Worm (Caenorhabditis elegans) whole organism, young adult: Measurements from ENCODE around the gene BE0003N10.1.
"Not testable (repeated sequence)": the region's sequence is repeated elsewhere in the genome, so short reads cannot be mapped to it uniquely, and the experiment has no call there.

Experiments used
- B0261.1 ChIP-seq: sonication (generic microtip); optimal IDR thresholded peaks from 2 replicates; lab custom pipeline; 2016; ENCODE audit warnings: mild to moderate bottlenecking, missing genetic modification characterization, moderate library complexity, missing compliant biosample characterization
- C17E4.6 ChIP-seq: fragments of 200-800 bp; sonication (Bioruptor generic); IDR thresholded peaks from 2 replicates; pipeline ENCODE4 v1.3.6; 2022; ENCODE audit warnings: missing genetic modification reagents, missing genetic modification characterization, missing compliant biosample characterization
- F22D6.2 ChIP-seq: sonication (generic microtip); optimal IDR thresholded peaks from 2 replicates; lab custom pipeline; 2016; ENCODE audit warnings: mild to moderate bottlenecking, missing genetic modification characterization, missing compliant biosample characterization
- F39B2.1 ChIP-seq: fragments of 200-800 bp; sonication (Bioruptor generic); IDR thresholded peaks from 2 replicates; pipeline ENCODE4 v1.3.6; 2022; ENCODE audit warnings: missing genetic modification reagents, missing genetic modification characterization, missing compliant biosample characterization
- Y53F4B.3 ChIP-seq: fragments of 200-800 bp; sonication (Bioruptor generic); IDR thresholded peaks from 2 replicates; pipeline ENCODE4 v1.3.6; 2022; ENCODE audit warnings: missing genetic modification reagents, missing genetic modification characterization, missing compliant biosample characterization
- Y79H2A.3 ChIP-seq: fragments of 200-800 bp; sonication (Bioruptor generic); conservative IDR thresholded peaks from 2 replicates; pipeline ENCODE4 v1.3.6; 2022; ENCODE audit warnings: missing genetic modification reagents, missing genetic modification characterization, missing compliant biosample characterization
- ZK185.1 ChIP-seq: sonication (generic microtip); optimal IDR thresholded peaks from 2 replicates; lab custom pipeline; 2016; ENCODE audit warnings: mild to moderate bottlenecking, missing genetic modification characterization, missing compliant biosample characterization; ENCODE audit not compliant: poor library complexity, severe bottlenecking
- akir-1 ChIP-seq: fragments of 200-800 bp; sonication (Bioruptor generic); optimal IDR thresholded peaks from 2 replicates; lab custom pipeline; 2018; ENCODE audit warnings: mild to moderate bottlenecking, missing genetic modification characterization, moderate library complexity, missing compliant biosample characterization
- atf-7 ChIP-seq: sonication (generic microtip); optimal IDR thresholded peaks from 2 replicates; lab custom pipeline; 2017; ENCODE audit warnings: mild to moderate bottlenecking, missing genetic modification characterization, missing compliant biosample characterization
- athp-1 ChIP-seq: sonication (generic microtip); optimal IDR thresholded peaks from 2 replicates; lab custom pipeline; 2017; ENCODE audit warnings: mild to moderate bottlenecking, missing genetic modification characterization, missing compliant biosample characterization
- attf-3 ChIP-seq: fragments of 200-800 bp; sonication (Bioruptor generic); conservative IDR thresholded peaks from 2 replicates; pipeline ENCODE4 v1.3.6; 2022; ENCODE audit warnings: missing genetic modification reagents, missing genetic modification characterization, missing compliant biosample characterization
- cebp-1 ChIP-seq, 2 experiments: fragments of 200-800 bp in 1 of 2; sonication (Bioruptor generic) in 1 of 2; sonication (generic microtip) in 1 of 2; IDR thresholded peaks in 1 of 2; optimal IDR thresholded peaks in 1 of 2; 2 replicates each; pipeline versions ENCODE4 v1.3.6 to Lab custom; 2017 to 2022; ENCODE audit warnings: missing compliant biosample characterization in 2 of 2, missing genetic modification characterization in 2 of 2, mild to moderate bottlenecking in 1 of 2, missing genetic modification reagents in 1 of 2, moderate library complexity in 1 of 2
- efl-1 ChIP-seq: fragments of 150-350 bp; optimal IDR thresholded peaks from 2 replicates; lab custom pipeline; 2014; ENCODE audit warnings: missing biosample characterization, missing genetic modification reagents, missing genetic modification characterization
- egl-18 ChIP-seq: fragments of 200-800 bp; sonication (Bioruptor generic); IDR thresholded peaks from 2 replicates; pipeline ENCODE4 v1.3.6; 2022; ENCODE audit warnings: missing genetic modification reagents, missing genetic modification characterization, missing compliant biosample characterization
- egrh-3 ChIP-seq: fragments of 200-800 bp; sonication (Bioruptor generic); IDR thresholded peaks from 2 replicates; pipeline ENCODE4 v1.3.6; 2022; ENCODE audit warnings: missing genetic modification reagents, missing genetic modification characterization, missing compliant biosample characterization
- ekl-4 ChIP-seq: fragments of 200-800 bp; sonication (Bioruptor generic); IDR thresholded peaks from 2 replicates; pipeline ENCODE4 v1.3.6; 2022; ENCODE audit warnings: missing genetic modification reagents, missing genetic modification characterization, missing compliant biosample characterization
- fkh-3 ChIP-seq: sonication (generic microtip); optimal IDR thresholded peaks from 2 replicates; lab custom pipeline; 2016; ENCODE audit warnings: mild to moderate bottlenecking, missing genetic modification characterization, missing compliant biosample characterization
- lin-26 ChIP-seq: fragments of 200-800 bp; sonication (Bioruptor generic); IDR thresholded peaks from 2 replicates; pipeline ENCODE4 v1.3.6; 2022; ENCODE audit warnings: missing genetic modification reagents, missing genetic modification characterization, missing compliant biosample characterization
- lir-1 ChIP-seq: fragments of 200-800 bp; sonication (Bioruptor generic); conservative IDR thresholded peaks from 2 replicates; pipeline ENCODE4 v1.3.6; 2022; ENCODE audit warnings: missing genetic modification reagents, missing genetic modification characterization, missing compliant biosample characterization
- madf-3 ChIP-seq: fragments of 200-800 bp; sonication (Bioruptor generic); IDR thresholded peaks from 2 replicates; pipeline ENCODE4 v1.3.6; 2022; ENCODE audit warnings: missing genetic modification reagents, missing genetic modification characterization, missing compliant biosample characterization
- mel-28 ChIP-seq: sonication (generic microtip); optimal IDR thresholded peaks from 2 replicates; lab custom pipeline; 2016; ENCODE audit warnings: borderline replicate concordance, mild to moderate bottlenecking, missing genetic modification characterization, missing compliant biosample characterization
- nfya-2 ChIP-seq: fragments of 200-800 bp; sonication (Bioruptor generic); IDR thresholded peaks from 2 replicates; pipeline ENCODE4 v1.3.6; 2022; ENCODE audit warnings: missing genetic modification reagents, missing genetic modification characterization, missing compliant biosample characterization
- nhr-179 ChIP-seq: sonication (generic microtip); optimal IDR thresholded peaks from 2 replicates; lab custom pipeline; 2016; ENCODE audit warnings: mild to moderate bottlenecking, missing genetic modification characterization, missing compliant biosample characterization
- nhr-80 ChIP-seq: sonication (generic microtip); optimal IDR thresholded peaks from 2 replicates; lab custom pipeline; 2016; ENCODE audit warnings: missing genetic modification characterization, missing compliant biosample characterization
- pbrm-1 ChIP-seq: fragments of 200-800 bp; sonication (Bioruptor generic); IDR thresholded peaks from 2 replicates; pipeline ENCODE4 v1.3.6; 2022; ENCODE audit warnings: missing genetic modification reagents, missing genetic modification characterization, missing compliant biosample characterization
- rcor-1 ChIP-seq: fragments of 200-800 bp; sonication (Bioruptor generic); IDR thresholded peaks from 2 replicates; pipeline ENCODE4 v1.3.6; 2022; ENCODE audit warnings: missing genetic modification reagents, missing genetic modification characterization, missing compliant biosample characterization
- rpc-1 ChIP-seq, 2 experiments: fragments of 150-350 bp in 1 of 2; sonication (generic microtip) in 1 of 2; optimal IDR thresholded peaks; 2 replicates each; lab custom pipeline; 2014 to 2018; ENCODE audit warnings: missing biosample characterization in 1 of 2, missing genetic modification characterization in 1 of 2, missing genetic modification reagents in 1 of 2, missing genotype in 1 of 2
- sea-2 ChIP-seq: fragments of 200-800 bp; sonication (Bioruptor generic); IDR thresholded peaks from 2 replicates; pipeline ENCODE4 v1.3.6; 2022; ENCODE audit warnings: missing genetic modification characterization, missing compliant biosample characterization
- sptf-2 ChIP-seq: fragments of 200-800 bp; sonication (Bioruptor generic); optimal IDR thresholded peaks from 2 replicates; lab custom pipeline; 2018; ENCODE audit warnings: mild to moderate bottlenecking, missing genetic modification characterization, missing compliant biosample characterization
- tbp1 ChIP-seq: fragments of 200-800 bp; sonication (Bioruptor generic); optimal IDR thresholded peaks from 2 replicates; lab custom pipeline; 2018; ENCODE audit warnings: mild to moderate bottlenecking, missing genetic modification characterization, missing compliant biosample characterization
- xnd-1 ChIP-seq: sonication (generic microtip); optimal IDR thresholded peaks from 2 replicates; lab custom pipeline; 2016; ENCODE audit warnings: missing genotype, missing genetic modification reagents, missing genetic modification characterization, missing compliant biosample characterization
- zfh-2 ChIP-seq: fragments of 200-800 bp; sonication (Bioruptor generic); conservative IDR thresholded peaks from 2 replicates; pipeline ENCODE4 v1.3.6; 2022; ENCODE audit warnings: missing genetic modification reagents, missing genetic modification characterization, missing compliant biosample characterization
- ztf-18 ChIP-seq: sonication (generic microtip); optimal IDR thresholded peaks from 2 replicates; lab custom pipeline; 2016; ENCODE audit warnings: missing genotype, mild to moderate bottlenecking, missing genetic modification characterization, missing compliant biosample characterization
- ztf-25 ChIP-seq: fragments of 200-800 bp; sonication (Bioruptor generic); IDR thresholded peaks from 2 replicates; pipeline ENCODE4 v1.3.6; 2022; ENCODE audit warnings: missing genetic modification reagents, missing genetic modification characterization, missing compliant biosample characterization
- ztf-6 ChIP-seq: fragments of 200-800 bp; sonication (Bioruptor generic); IDR thresholded peaks from 2 replicates; pipeline ENCODE4 v1.3.6; 2022; ENCODE audit warnings: missing genetic modification reagents, missing genetic modification characterization, missing compliant biosample characterization

The BE0003N10.1 gene

ce11 chrIII:1009034-1009433 lies 28.3 kb upstream of the BE0003N10.1 start:
- TF ChIP-seq rpc-1 (optimal IDR thresholded peaks at IDR 0.05; lab: Kevin White, UChicago), result not testable (repeated sequence)
- TF ChIP-seq rpc-1 (tag; optimal IDR thresholded peaks at IDR 0.05; lab: Kevin White, UChicago) (peak; percentile 22), Y79H2A.3 (GFP tag; lab: Robert Waterston, UW) (0 out of 2 replicates have a peak, but pooled peaks have one; percentile 22), tbp1 (GFP tag; lab: Kevin White, UChicago) (peak; percentile 26), zfh-2 (GFP tag; lab: Robert Waterston, UW) (0 out of 2 replicates have a peak, but pooled peaks have one; percentile 16), lin-26 (GFP tag; lab: Robert Waterston, UW) (0 out of 2 replicates have a peak, but pooled peaks have one; percentile 52), egrh-3 (GFP tag; lab: Robert Waterston, UW) (peak; percentile 38; the same call in 1 of the 2 replicates)

- TF ChIP-seq akir-1, result no peak
- TF ChIP-seq zfh-2 (GFP tag; lab: Robert Waterston, UW), result peak; percentile 50
- peak; percentile 26; the same call in 1 of the 2 replicates for TF ChIP-seq egrh-3 (GFP tag; lab: Robert Waterston, UW)
- TF ChIP-seq B0261.1 (tag; lab: Kevin White, UChicago), result peak; percentile 5
- peak; percentile 3 for TF ChIP-seq rpc-1 (optimal IDR thresholded peaks at IDR 0.05; lab: Kevin White, UChicago)
- peak; percentile 58 for TF ChIP-seq rpc-1 (tag; optimal IDR thresholded peaks at IDR 0.05; lab: Kevin White, UChicago)
- TF ChIP-seq tbp1 (GFP tag; lab: Kevin White, UChicago), result peak; percentile 80
- TF ChIP-seq F22D6.2, result no peak
Measured at ce11 chrIII:1009775-1010174, 27.5 kb upstream of the BE0003N10.1 start, which contains the start of gene clc-24. Gene clc-24, plus strand, starts transcription at chrIII:1010037.

ce11 chrIII:1016080-1016479 lies 21.2 kb upstream of the BE0003N10.1 start, which contains the start of gene Y34F4.3:
Gene Y34F4.3, minus strand, starts transcription at chrIII:1016180.
- TF ChIP-seq athp-1 (tag; lab: Kevin White, UChicago), result no peak
- no peak for TF ChIP-seq atf-7 (tag; lab: Kevin White, UChicago)
- TF ChIP-seq cebp-1 (GFP tag; IDR thresholded peaks at IDR 0.05; lab: Robert Waterston, UW), result no peak
- no peak for TF ChIP-seq cebp-1 (tag; optimal IDR thresholded peaks at IDR 0.05; lab: Kevin White, UChicago)
- no peak for TF ChIP-seq mel-28 (tag; lab: Kevin White, UChicago)
- TF ChIP-seq ztf-18, result no peak
- TF ChIP-seq pbrm-1 (GFP tag; lab: Robert Waterston, UW), result no peak
- no peak for TF ChIP-seq nhr-179
- no peak for TF ChIP-seq attf-3
- no peak for TF ChIP-seq ZK185.1
- no peak for TF ChIP-seq madf-3 (GFP tag; lab: Robert Waterston, UW)
- TF ChIP-seq nfya-2 (GFP tag; lab: Robert Waterston, UW), result no peak
- no peak for TF ChIP-seq ekl-4 (GFP tag; lab: Robert Waterston, UW)
- no peak for TF ChIP-seq fkh-3

- TF ChIP-seq nhr-80 (tag; lab: Kevin White, UChicago), result peak; percentile 20
- no peak for TF ChIP-seq sea-2 (GFP tag; lab: Robert Waterston, UW)
Measured at ce11 chrIII:1020732-1021131, 16.6 kb upstream of the BE0003N10.1 start, which contains the start of gene clc-23. Gene clc-23, plus strand, starts transcription at chrIII:1020954.

- TF ChIP-seq madf-3 (GFP tag; lab: Robert Waterston, UW), result no peak
- no peak for TF ChIP-seq rcor-1 (GFP tag; lab: Robert Waterston, UW)
- no peak for TF ChIP-seq Y53F4B.3 (GFP tag; lab: Robert Waterston, UW)
- no peak for TF ChIP-seq xnd-1 (tag; lab: Kevin White, UChicago)
- no peak for TF ChIP-seq nhr-179
- no peak for TF ChIP-seq ztf-25 (GFP tag; lab: Robert Waterston, UW)
- no peak for TF ChIP-seq egl-18 (GFP tag; lab: Robert Waterston, UW)
- TF ChIP-seq efl-1 (GFP tag; lab: Kevin White, UChicago), result no peak
- no peak for TF ChIP-seq sptf-2
- TF ChIP-seq F39B2.1 (GFP tag; lab: Robert Waterston, UW), result no peak
- TF ChIP-seq lir-1 (GFP tag; lab: Robert Waterston, UW), result no peak
- TF ChIP-seq ztf-6 (GFP tag; lab: Robert Waterston, UW), result no peak
- TF ChIP-seq nhr-80 (tag; lab: Kevin White, UChicago), result peak; percentile 19
- no peak for TF ChIP-seq C17E4.6 (GFP tag; lab: Robert Waterston, UW)
- TF ChIP-seq cebp-1 (GFP tag; IDR thresholded peaks at IDR 0.05; lab: Robert Waterston, UW), result no peak; the same call in 1 of the 2 replicates
- peak; percentile 33 for TF ChIP-seq cebp-1 (tag; optimal IDR thresholded peaks at IDR 0.05; lab: Kevin White, UChicago)
- TF ChIP-seq, all 124 proteins: peak for 2
Measured at ce11 chrIII:1026261-1026660, 11.0 kb upstream of the BE0003N10.1 start, which contains the start of gene clc-25. Gene clc-25, minus strand, starts transcription at chrIII:1026361.
